Fruit fly (Drosophila melanogaster): Measurements from ENCODE around the gene Pfdn1.

- TF ChIP-seq CG15710 (tag; optimal IDR thresholded peaks at IDR 0.05) (no peak), D1 (tag; optimal IDR thresholded peaks at IDR 0.05) (no peak), EcR (GFP tag; optimal IDR thresholded peaks at IDR 0.05) (no peak)
These were observed 8.0 kb downstream of the Pfdn1 start for dm6 chr2L:6076829-6077364.

Data from whole organism, pupa.